Worm (Caenorhabditis elegans) whole organism, midembryonic: ENCODE measurements around the gene abts-4.

Experiments used
- cog-1 ChIP-seq: sonication (generic microtip); optimal IDR thresholded peaks from 2 replicates; lab custom pipeline; 2016; ENCODE audit warnings: missing genetic modification characterization, missing compliant biosample characterization
- med-1 ChIP-seq: sonication (generic microtip); optimal IDR thresholded peaks from 2 replicates; lab custom pipeline; 2017; ENCODE audit warnings: missing genetic modification characterization, mild to moderate bottlenecking, missing compliant biosample characterization, antibody characterized with exemption, missing genetic modification reagents; ENCODE audit not compliant: insufficient read depth
- tab-1 ChIP-seq: fragments of 200-800 bp; sonication (Bioruptor generic); IDR thresholded peaks from 2 replicates; pipeline ENCODE4 v1.3.6; 2022; ENCODE audit warnings: missing genetic modification characterization, missing compliant biosample characterization
- ztf-23 ChIP-seq: fragments of 200-800 bp; sonication (Bioruptor generic); IDR thresholded peaks from 2 replicates; pipeline ENCODE4 v1.3.6; 2022; ENCODE audit warnings: missing genetic modification reagents, missing genetic modification characterization, missing compliant biosample characterization
- ztf-29 ChIP-seq: fragments of 200-800 bp; sonication (Bioruptor generic); IDR thresholded peaks from 2 replicates; pipeline ENCODE4 v1.3.6; 2022; ENCODE audit warnings: missing genetic modification reagents, missing genetic modification characterization, missing compliant biosample characterization

DNA sequence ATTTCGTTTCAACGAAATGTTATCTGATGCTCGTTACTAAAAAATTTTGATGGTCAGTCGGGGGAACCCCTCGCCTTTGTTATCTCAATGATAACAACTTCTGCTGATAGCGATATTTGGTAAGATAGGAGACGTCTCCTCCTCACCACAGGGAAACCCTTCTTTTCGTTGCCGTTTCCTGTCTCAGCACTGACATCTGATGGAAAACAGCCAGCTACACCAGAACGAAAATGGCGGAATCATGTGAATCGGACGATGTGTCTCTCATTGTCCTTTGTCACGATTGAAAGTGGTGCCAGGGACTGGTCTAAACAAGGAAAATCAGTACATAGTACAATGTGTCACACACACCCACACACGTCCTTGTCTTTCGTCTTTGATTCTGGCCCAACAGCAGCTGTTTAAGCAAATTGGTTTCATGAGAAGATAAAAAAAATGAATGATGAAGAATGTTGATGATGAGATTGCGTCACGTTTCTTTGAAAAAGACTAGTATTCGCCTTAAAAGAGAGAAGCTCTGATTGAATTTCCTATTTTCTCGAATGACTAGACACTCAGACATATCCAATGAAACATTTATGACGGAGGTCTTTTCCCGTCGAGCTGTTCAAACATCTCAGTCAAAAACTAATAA, 25.1 kb downstream of the abts-4 start:
- no peak for TF ChIP-seq ztf-23 (GFP tag; lab: Robert Waterston, UW)
- TF ChIP-seq med-1 (GFP tag; lab: Kevin White, UChicago): no peak
- no peak for TF ChIP-seq cog-1
- no peak for TF ChIP-seq tab-1
- TF ChIP-seq ztf-29 (GFP tag; lab: Robert Waterston, UW): no peak
